Fruit fly (Drosophila melanogaster) whole organism, adult: ENCODE results near the gene Art8.

Experiments
- CG11617 ChIP-seq: fragments of 200-800 bp; sonication (Bioruptor generic); optimal IDR thresholded peaks from 2 replicates; lab custom pipeline; 2017; ENCODE audit warnings: mild to moderate bottlenecking, missing biosample characterization, missing genetic modification reagents, missing genetic modification characterization
- CG14711 ChIP-seq: fragments of 200-800 bp; sonication (Bioruptor generic); optimal IDR thresholded peaks from 2 replicates; lab custom pipeline; 2018; ENCODE audit warnings: missing biosample characterization, mild to moderate bottlenecking, missing genetic modification characterization, moderate library complexity
- CG33017 ChIP-seq: fragments of 200-800 bp; sonication (Bioruptor generic); optimal IDR thresholded peaks from 2 replicates; lab custom pipeline; 2018; ENCODE audit warnings: missing biosample characterization, mild to moderate bottlenecking, missing genetic modification characterization, moderate library complexity
- CG7101 ChIP-seq: fragments of 200-800 bp; sonication (Bioruptor generic); optimal IDR thresholded peaks from 2 replicates; lab custom pipeline; 2018; ENCODE audit warnings: missing biosample characterization, mild to moderate bottlenecking, missing genetic modification characterization, moderate library complexity
- Clk ChIP-seq: fragments of 200-800 bp; sonication (Bioruptor generic); optimal IDR thresholded peaks from 2 replicates; lab custom pipeline; 2017; ENCODE audit warnings: missing biosample characterization, missing genetic modification characterization
- Crg-1 ChIP-seq: fragments of 200-800 bp; sonication (Bioruptor generic); optimal IDR thresholded peaks from 2 replicates; lab custom pipeline; 2016; ENCODE audit warnings: missing biosample characterization, missing genetic modification characterization
- Hr96 ChIP-seq: fragments of 200-800 bp; sonication (Bioruptor generic); optimal IDR thresholded peaks from 2 replicates; lab custom pipeline; 2016; ENCODE audit warnings: missing biosample characterization, missing genetic modification characterization
- bab1 ChIP-seq: fragments of 200-800 bp; sonication (Bioruptor generic); optimal IDR thresholded peaks from 3 replicates; lab custom pipeline; 2019; ENCODE audit warnings: missing biosample characterization, mild to moderate bottlenecking, missing genetic modification characterization, moderate library complexity
- cic ChIP-seq: fragments of 200-800 bp; sonication (Bioruptor generic); optimal IDR thresholded peaks from 2 replicates; lab custom pipeline; 2017; ENCODE audit warnings: missing biosample characterization, mild to moderate bottlenecking, missing genetic modification characterization, moderate library complexity
- cnc ChIP-seq, 2 experiments: fragments of >200 bp; optimal IDR thresholded peaks; 2 replicates each; lab custom pipeline; 2017
- kay ChIP-seq: fragments of 200-800 bp; sonication (Bioruptor generic); peaks from one replicate; lab custom pipeline; 2016; ENCODE audit warnings: missing biosample characterization, missing genetic modification characterization, borderline replicate concordance
- ovo ChIP-seq: fragments of 200-800 bp; sonication (Bioruptor generic); optimal IDR thresholded peaks from 2 replicates; lab custom pipeline; 2016; ENCODE audit warnings: missing biosample characterization, missing genetic modification characterization
- pad ChIP-seq: fragments of 200-800 bp; sonication (Bioruptor generic); optimal IDR thresholded peaks from 3 replicates; lab custom pipeline; 2017; ENCODE audit warnings: missing biosample characterization, missing genetic modification characterization, mild to moderate bottlenecking, moderate library complexity, missing genetic modification reagents
- toe ChIP-seq: fragments of 200-800 bp; sonication (Bioruptor generic); optimal IDR thresholded peaks from 2 replicates; lab custom pipeline; 2016; ENCODE audit warnings: missing biosample characterization, missing genetic modification characterization

dm6 chr2L:10964493-10964892, 46.4 kb downstream of the Art8 start:
- TF ChIP-seq CG14711: no peak
- no peak for TF ChIP-seq kay (GFP tag; lab: Kevin White, UChicago)
- no peak for TF ChIP-seq bab1
- no peak for TF ChIP-seq Clk (GFP tag; lab: Kevin White, UChicago)
- no peak for TF ChIP-seq cic (GFP tag; lab: Kevin White, UChicago)
- TF ChIP-seq CG7101 (tag; lab: Kevin White, UChicago): no peak
- no peak for TF ChIP-seq Crg-1 (GFP tag; lab: Kevin White, UChicago)
- no peak for TF ChIP-seq cnc (optimal IDR thresholded peaks at IDR 0.05; lab: Kevin White, UChicago)
- no peak for TF ChIP-seq CG33017 (tag; lab: Kevin White, UChicago)
- TF ChIP-seq CG11617 (GFP tag; lab: Kevin White, UChicago): no peak
- TF ChIP-seq toe (GFP tag; lab: Kevin White, UChicago): peak; percentile 13
- no peak for TF ChIP-seq Hr96 (GFP tag; lab: Kevin White, UChicago)
- TF ChIP-seq pad (GFP tag; lab: Kevin White, UChicago): peak; percentile 93
- TF ChIP-seq ovo (GFP tag; lab: Kevin White, UChicago): no peak
